Worm (Caenorhabditis elegans) whole organism, L3 larva: Measurements from ENCODE around the gene gpd-4.

Experiments
- aly-2 ChIP-seq: fragments of 150-350 bp; optimal IDR thresholded peaks from 2 replicates; lab custom pipeline; 2014; ENCODE audit warnings: missing biosample characterization, missing genetic modification characterization
- pha-4 ChIP-seq: fragments of 150-350 bp; optimal IDR thresholded peaks from 2 replicates; lab custom pipeline; 2014; ENCODE audit warnings: missing biosample characterization, missing genetic modification reagents, missing genetic modification characterization

- TF ChIP-seq pha-4 (tag; lab: Kevin White, UChicago) (no peak), aly-2 (tag; lab: Kevin White, UChicago) (no peak)
Observed at ce11 chrII:10121725-10122124, 49.3 kb upstream of the gpd-4 start, which contains the start of gene lov-1.
